Fruit fly (Drosophila melanogaster) whole organism, adult: ENCODE results near the gene CG32074.

Experiments used
- CG1620 ChIP-seq: fragments of 200-800 bp; sonication (Bioruptor generic); optimal IDR thresholded peaks from 2 replicates; lab custom pipeline; 2016; ENCODE audit warnings: missing biosample characterization, missing genetic modification characterization
- CG7101 ChIP-seq: fragments of 200-800 bp; sonication (Bioruptor generic); optimal IDR thresholded peaks from 2 replicates; lab custom pipeline; 2018; ENCODE audit warnings: missing biosample characterization, mild to moderate bottlenecking, missing genetic modification characterization, moderate library complexity
- tj ChIP-seq: fragments of 200-800 bp; sonication (Bioruptor generic); optimal IDR thresholded peaks from 3 replicates; lab custom pipeline; 2017; ENCODE audit warnings: missing biosample characterization, mild to moderate bottlenecking, missing genetic modification characterization, moderate library complexity
- toe ChIP-seq: fragments of 200-800 bp; sonication (Bioruptor generic); optimal IDR thresholded peaks from 2 replicates; lab custom pipeline; 2016; ENCODE audit warnings: missing biosample characterization, missing genetic modification characterization

DNA sequence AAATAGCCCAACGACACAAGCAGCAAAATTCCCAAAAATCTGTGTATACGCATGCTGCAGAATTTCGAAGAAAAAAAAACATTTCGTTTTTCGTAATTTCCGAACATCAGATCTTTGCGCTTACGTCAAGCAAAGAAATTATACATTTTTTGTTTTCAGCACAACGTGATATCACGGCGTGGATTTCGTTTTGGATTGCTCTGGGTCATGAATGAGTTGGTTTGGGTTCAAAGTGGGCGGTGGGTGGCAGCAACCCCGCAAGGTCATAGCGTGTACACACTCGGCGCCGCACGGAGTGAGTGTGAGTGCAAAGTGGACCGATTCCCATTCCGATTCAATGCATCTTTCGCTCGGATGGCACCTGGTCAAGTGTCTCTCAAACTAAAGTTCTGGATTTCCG, 7.3 kb downstream of the CG32074 start:
- TF ChIP-seq tj (GFP tag; lab: Kevin White, UChicago) (no peak), CG7101 (no peak), toe (GFP tag; lab: Kevin White, UChicago) (no peak), CG1620 (GFP tag; lab: Kevin White, UChicago) (no peak)
